Fruit fly (Drosophila melanogaster) whole organism, embryonic: ENCODE data around the gene CG10581.

ENCODE experiments used
- B-H1 ChIP-seq: fragments of 200-800 bp; sonication (Bioruptor generic); IDR thresholded peaks from 3 replicates; pipeline ENCODE4 v1.3.6; 2022; ENCODE audit warnings: missing biosample characterization, missing genetic modification characterization
- CG10147 ChIP-seq: fragments of 200-800 bp; sonication (Bioruptor generic); optimal IDR thresholded peaks from 2 replicates; lab custom pipeline; 2019; ENCODE audit warnings: missing biosample characterization, mild to moderate bottlenecking, missing genetic modification characterization, moderate library complexity
- CG10366 ChIP-seq: fragments of 200-800 bp; sonication (Bioruptor generic); IDR thresholded peaks from 2 replicates; pipeline ENCODE4 v1.3.6; 2022; ENCODE audit warnings: missing biosample characterization, missing genetic modification characterization
- CG10654 ChIP-seq: fragments of 200-800 bp; sonication (Bioruptor generic); optimal IDR thresholded peaks from 2 replicates; lab custom pipeline; 2016; ENCODE audit warnings: missing biosample characterization, missing genetic modification characterization
- CG11560 ChIP-seq: fragments of 200-800 bp; sonication (Bioruptor generic); IDR thresholded peaks from 3 replicates; pipeline ENCODE4 v1.3.6; 2022; ENCODE audit warnings: missing biosample characterization, missing genetic modification characterization
- CG15073 ChIP-seq: fragments of 200-800 bp; sonication (Bioruptor generic); optimal IDR thresholded peaks from 2 replicates; lab custom pipeline; 2016; ENCODE audit warnings: missing biosample characterization, missing genetic modification characterization
- CG15514 ChIP-seq: fragments of 200-800 bp; sonication (Bioruptor generic); optimal IDR thresholded peaks from 3 replicates; lab custom pipeline; 2017; ENCODE audit warnings: missing biosample characterization, missing genetic modification characterization, mild to moderate bottlenecking, moderate library complexity, missing genetic modification reagents
- CG15601 ChIP-seq: fragments of 200-800 bp; sonication (Bioruptor generic); optimal IDR thresholded peaks from 3 replicates; lab custom pipeline; 2019; ENCODE audit warnings: missing biosample characterization, mild to moderate bottlenecking, missing genetic modification characterization, moderate library complexity
- CG1602 ChIP-seq: fragments of 200-800 bp; sonication (Bioruptor generic); optimal IDR thresholded peaks from 3 replicates; lab custom pipeline; 2016; ENCODE audit warnings: missing biosample characterization, missing genetic modification characterization
- CG17359 ChIP-seq: fragments of 200-800 bp; sonication (Bioruptor generic); optimal IDR thresholded peaks from 3 replicates; lab custom pipeline; 2018; ENCODE audit warnings: missing biosample characterization, mild to moderate bottlenecking, missing genetic modification characterization, moderate library complexity
- CG17568 ChIP-seq: fragments of 200-800 bp; sonication (Bioruptor generic); optimal IDR thresholded peaks from 2 replicates; lab custom pipeline; 2018; ENCODE audit warnings: missing biosample characterization, mild to moderate bottlenecking, missing genetic modification characterization, moderate library complexity
- CG18011 ChIP-seq: fragments of 200-800 bp; sonication (Bioruptor generic); optimal IDR thresholded peaks from 2 replicates; lab custom pipeline; 2017; ENCODE audit warnings: missing biosample characterization, missing genetic modification characterization, mild to moderate bottlenecking, moderate library complexity, missing genotype
- CG2129 ChIP-seq: fragments of 200-800 bp; sonication (Bioruptor generic); IDR thresholded peaks from 2 replicates; pipeline ENCODE4 v1.3.6; 2022; ENCODE audit warnings: missing biosample characterization, missing genetic modification characterization; ENCODE audit not compliant: partially characterized antibody
- CG3065 ChIP-seq: fragments of 200-800 bp; sonication (Bioruptor generic); optimal IDR thresholded peaks from 2 replicates; lab custom pipeline; 2016; ENCODE audit warnings: missing biosample characterization, missing genetic modification characterization
- CG3407 ChIP-seq: fragments of 200-800 bp; sonication (Bioruptor generic); optimal IDR thresholded peaks from 2 replicates; lab custom pipeline; 2018; ENCODE audit warnings: missing biosample characterization, mild to moderate bottlenecking, missing genetic modification characterization
- CG3726 ChIP-seq: fragments of 200-800 bp; sonication (Bioruptor generic); IDR thresholded peaks from 3 replicates; pipeline ENCODE4, ENCODE4 v1.3.6; 2022; ENCODE audit warnings: missing biosample characterization, missing genetic modification characterization
- CG3995 ChIP-seq: fragments of 200-800 bp; sonication (Bioruptor generic); optimal IDR thresholded peaks from 3 replicates; lab custom pipeline; 2016; ENCODE audit warnings: missing biosample characterization, missing genetic modification characterization
- CG42726 ChIP-seq: fragments of 200-800 bp; sonication (Bioruptor generic); IDR thresholded peaks from 2 replicates; pipeline ENCODE4 v1.3.6; 2022; ENCODE audit warnings: missing biosample characterization, missing genetic modification characterization; ENCODE audit not compliant: partially characterized antibody
- CG4730 ChIP-seq: fragments of 200-800 bp; sonication (Bioruptor generic); IDR thresholded peaks from 2 replicates; pipeline ENCODE4 v1.3.6; 2022; ENCODE audit warnings: missing biosample characterization, missing genetic modification characterization
- CG7839 ChIP-seq: fragments of 200-800 bp; sonication (Bioruptor generic); optimal IDR thresholded peaks from 3 replicates; lab custom pipeline; 2018; ENCODE audit warnings: missing biosample characterization, mild to moderate bottlenecking, missing genetic modification characterization, moderate library complexity
- CG9932 ChIP-seq: fragments of 200-800 bp; sonication (Bioruptor generic); IDR thresholded peaks from 2 replicates; pipeline ENCODE4 v1.3.6; 2022; ENCODE audit warnings: missing biosample characterization, missing genetic modification characterization
- Dip2 ChIP-seq: fragments of 200-800 bp; sonication (Bioruptor generic); IDR thresholded peaks from 2 replicates; pipeline ENCODE4 v1.3.6; 2022; ENCODE audit warnings: missing biosample characterization, missing genetic modification characterization
- Doc2 ChIP-seq: fragments of 200-800 bp; sonication (Bioruptor generic); IDR thresholded peaks from 2 replicates; pipeline ENCODE4 v1.3.6; 2022; ENCODE audit warnings: missing biosample characterization, missing genetic modification characterization
- ERR ChIP-seq: fragments of 200-800 bp; sonication (Bioruptor generic); optimal IDR thresholded peaks from 2 replicates; lab custom pipeline; 2016; ENCODE audit warnings: missing biosample characterization, missing genetic modification characterization
- H15 ChIP-seq: fragments of 200-800 bp; sonication (Bioruptor generic); IDR thresholded peaks from 3 replicates; pipeline ENCODE4 v1.3.6; 2022; ENCODE audit warnings: missing biosample characterization, missing genetic modification characterization
- HmgD ChIP-seq: fragments of 200-800 bp; sonication (Bioruptor generic); optimal IDR thresholded peaks from 3 replicates; lab custom pipeline; 2016; ENCODE audit warnings: missing biosample characterization, missing genetic modification characterization
- Mes4 ChIP-seq: fragments of 200-800 bp; sonication (Bioruptor generic); optimal IDR thresholded peaks from 2 replicates; lab custom pipeline; 2016; ENCODE audit warnings: missing biosample characterization, missing genetic modification characterization
- Myb ChIP-seq: fragments of 200-800 bp; sonication (Bioruptor generic); optimal IDR thresholded peaks from 2 replicates; lab custom pipeline; 2016; ENCODE audit warnings: missing biosample characterization, missing genetic modification characterization
- Scr ChIP-seq: fragments of 200-800 bp; sonication (Bioruptor generic); IDR thresholded peaks from 2 replicates; pipeline ENCODE4 v1.3.6; 2022; ENCODE audit warnings: missing biosample characterization, missing genetic modification characterization; ENCODE audit not compliant: partially characterized antibody
- Sox100B ChIP-seq: fragments of 200-800 bp; sonication (Bioruptor generic); optimal IDR thresholded peaks from 3 replicates; lab custom pipeline; 2018; ENCODE audit warnings: missing biosample characterization, mild to moderate bottlenecking, missing genetic modification characterization
- ap ChIP-seq: fragments of 200-800 bp; sonication (Bioruptor generic); IDR thresholded peaks from 2 replicates; pipeline ENCODE4 v1.3.6; 2022; ENCODE audit warnings: missing biosample characterization, missing genetic modification characterization
- ase ChIP-seq: fragments of 200-800 bp; sonication (Bioruptor generic); IDR thresholded peaks from 3 replicates; pipeline ENCODE4 v1.3.6; 2022; ENCODE audit warnings: missing biosample characterization, missing genetic modification characterization
- bigmax ChIP-seq: fragments of 200-800 bp; sonication (Bioruptor generic); optimal IDR thresholded peaks from 2 replicates; lab custom pipeline; 2018; ENCODE audit warnings: missing biosample characterization, mild to moderate bottlenecking, missing genetic modification characterization
- cas ChIP-seq: fragments of 200-800 bp; sonication (Bioruptor generic); IDR thresholded peaks from 2 replicates; pipeline ENCODE4 v1.3.6; 2022; ENCODE audit warnings: missing biosample characterization, missing genetic modification characterization
- crp ChIP-seq, 2 experiments: fragments of 200-800 bp; sonication (Bioruptor generic); optimal IDR thresholded peaks; 2 replicates in 1 of 2; 3 replicates in 1 of 2; lab custom pipeline; 2017; ENCODE audit warnings: missing biosample characterization in 2 of 2, missing genetic modification characterization in 2 of 2, mild to moderate bottlenecking in 1 of 2, moderate library complexity in 1 of 2
- dimm ChIP-seq: fragments of 200-800 bp; sonication (Bioruptor generic); IDR thresholded peaks from 2 replicates; pipeline ENCODE4 v1.3.6; 2022; ENCODE audit warnings: missing biosample characterization, missing genetic modification characterization
- dpn ChIP-seq, 2 experiments: fragments of 200-800 bp; sonication (Bioruptor generic); optimal IDR thresholded peaks; 3 replicates each; lab custom pipeline; 2016; ENCODE audit warnings: missing biosample characterization in 2 of 2, missing genetic modification characterization in 2 of 2
- fd102C ChIP-seq: fragments of 200-800 bp; sonication (Bioruptor generic); optimal IDR thresholded peaks from 2 replicates; lab custom pipeline; 2018; ENCODE audit warnings: missing biosample characterization, mild to moderate bottlenecking, missing genetic modification characterization, moderate library complexity
- ftz-f1 ChIP-seq: fragments of 200-800 bp; sonication (Bioruptor generic); optimal IDR thresholded peaks from 2 replicates; lab custom pipeline; 2016; ENCODE audit warnings: missing biosample characterization, missing genetic modification characterization
- hbn ChIP-seq: fragments of 200-800 bp; sonication (Bioruptor generic); IDR thresholded peaks from 2 replicates; pipeline ENCODE4 v1.3.6; 2022; ENCODE audit warnings: missing biosample characterization, missing genetic modification characterization; ENCODE audit not compliant: partially characterized antibody
- lov ChIP-seq, 2 experiments: fragments of 200-800 bp in 1 of 2; fragments of >200 bp in 1 of 2; sonication (Bioruptor generic) in 1 of 2; IDR thresholded peaks in 1 of 2; optimal IDR thresholded peaks in 1 of 2; 2 replicates in 1 of 2; 3 replicates in 1 of 2; pipeline versions ENCODE4 v1.3.6 to Lab custom; 2017 to 2022; ENCODE audit warnings: missing biosample characterization in 1 of 2, missing genetic modification characterization in 1 of 2
- mirr ChIP-seq: fragments of 200-800 bp; sonication (Bioruptor generic); optimal IDR thresholded peaks from 3 replicates; lab custom pipeline; 2018; ENCODE audit warnings: missing biosample characterization, mild to moderate bottlenecking, missing genetic modification characterization
- pb ChIP-seq: fragments of 200-800 bp; sonication (Bioruptor generic); optimal IDR thresholded peaks from 3 replicates; lab custom pipeline; 2016; ENCODE audit warnings: missing biosample characterization, missing genetic modification characterization
- sens-2 ChIP-seq: fragments of 200-800 bp; sonication (Bioruptor generic); IDR thresholded peaks from 2 replicates; pipeline ENCODE4 v1.3.6; 2022; ENCODE audit warnings: missing biosample characterization, missing genetic modification characterization
- seq ChIP-seq: fragments of 200-800 bp; sonication (Bioruptor generic); IDR thresholded peaks from 2 replicates; pipeline ENCODE4 v1.3.6; 2022; ENCODE audit warnings: missing biosample characterization, missing genetic modification characterization
- sisA ChIP-seq: fragments of 200-800 bp; sonication (Bioruptor generic); IDR thresholded peaks from 2 replicates; pipeline ENCODE4 v1.3.6; 2022; ENCODE audit warnings: missing biosample characterization, missing genetic modification characterization
- slbo ChIP-seq: fragments of 200-800 bp; sonication (Bioruptor generic); IDR thresholded peaks from 2 replicates; pipeline ENCODE4 v1.3.6; 2022; ENCODE audit warnings: missing biosample characterization, missing genetic modification characterization
- sqz ChIP-seq: fragments of 200-800 bp; sonication (Bioruptor generic); optimal IDR thresholded peaks from 3 replicates; lab custom pipeline; 2018; ENCODE audit warnings: missing biosample characterization, mild to moderate bottlenecking, missing genetic modification characterization
- stc ChIP-seq: fragments of 200-800 bp; sonication (Bioruptor generic); IDR thresholded peaks from 2 replicates; pipeline ENCODE4 v1.3.6; 2022; ENCODE audit warnings: missing biosample characterization, missing genetic modification characterization
- sug ChIP-seq: fragments of 200-800 bp; optimal IDR thresholded peaks from 2 replicates; lab custom pipeline; 2019; ENCODE audit warnings: missing biosample characterization, mild to moderate bottlenecking, missing genetic modification characterization, moderate library complexity

Gene CG10581

dm6 chr3L:21065212-21065902 lies 31.4 kb upstream of the CG10581 start, which contains the start of gene CG43072 (continued):
- TF ChIP-seq CG15601 (tag; lab: Kevin White, UChicago): peak; percentile 7
- no peak for TF ChIP-seq H15 (GFP tag; lab: Robert Waterston, UW)
- no peak for TF ChIP-seq CG10654
- TF ChIP-seq HmgD (GFP tag; lab: Kevin White, UChicago): no peak
- TF ChIP-seq Mes4: no peak
- no peak for TF ChIP-seq CG4730 (GFP tag; lab: Robert Waterston, UW)
- peak; percentile 3 for TF ChIP-seq CG7839
- no peak for TF ChIP-seq fd102C (GFP tag; lab: Kevin White, UChicago)
- no peak for TF ChIP-seq lov (optimal IDR thresholded peaks at IDR 0.05; lab: Kevin White, UChicago)
- TF ChIP-seq lov (GFP tag; IDR thresholded peaks at IDR 0.05; lab: Robert Waterston, UW): no peak
- no peak for TF ChIP-seq CG10147
- TF ChIP-seq cas (GFP tag; lab: Robert Waterston, UW): no peak
- TF ChIP-seq Myb (GFP tag; lab: Kevin White, UChicago): peak; percentile 53
- TF ChIP-seq hbn (GFP tag; lab: Robert Waterston, UW): no peak
- TF ChIP-seq ap (GFP tag; lab: Robert Waterston, UW): no peak
- no peak for TF ChIP-seq CG10366 (GFP tag; lab: Robert Waterston, UW)
- peak; percentile 80 for TF ChIP-seq CG17568 (GFP tag; lab: Kevin White, UChicago)
- peak; percentile 9 for TF ChIP-seq CG17359 (tag; lab: Kevin White, UChicago)
- no peak for TF ChIP-seq CG11560 (tag; lab: Robert Waterston, UW)
- TF ChIP-seq CG3995 (GFP tag; lab: Kevin White, UChicago): no peak
- no peak for TF ChIP-seq CG3407 (GFP tag; lab: Kevin White, UChicago)
- TF ChIP-seq CG9932 (GFP tag; lab: Robert Waterston, UW): no peak
- no peak for TF ChIP-seq crp (GFP tag; optimal IDR thresholded peaks at IDR 0.05; lab: Kevin White, UChicago)
- TF ChIP-seq ftz-f1 (GFP tag; lab: Kevin White, UChicago): no peak
- TF ChIP-seq bigmax (GFP tag; lab: Kevin White, UChicago): no peak
- no peak for TF ChIP-seq Sox100B
- TF ChIP-seq sens-2 (GFP tag; lab: Robert Waterston, UW): peak; percentile 64; the same call in 1 of the 2 replicates
- peak; percentile 85 for TF ChIP-seq sug (tag; lab: Kevin White, UChicago)
- TF ChIP-seq slbo (GFP tag; lab: Robert Waterston, UW): no peak
- TF ChIP-seq mirr (GFP tag; lab: Kevin White, UChicago): peak; percentile 84
- no peak for TF ChIP-seq seq (GFP tag; lab: Robert Waterston, UW)
- TF ChIP-seq CG1602 (GFP tag; lab: Kevin White, UChicago): no peak
- no peak for TF ChIP-seq B-H1 (GFP tag; lab: Robert Waterston, UW)
- no peak for TF ChIP-seq CG18011
- no peak for TF ChIP-seq Scr
- no peak for TF ChIP-seq pb (GFP tag; lab: Kevin White, UChicago)
- TF ChIP-seq Doc2 (GFP tag; lab: Robert Waterston, UW): no peak
- no peak for TF ChIP-seq dpn (GFP tag; optimal IDR thresholded peaks at IDR 0.05; lab: Kevin White, UChicago)
- TF ChIP-seq CG2129: no peak
- no peak for TF ChIP-seq ERR (GFP tag; lab: Kevin White, UChicago)
- no peak for TF ChIP-seq CG3065 (GFP tag; lab: Kevin White, UChicago)
- TF ChIP-seq sqz: peak; percentile 43
- no peak for TF ChIP-seq ase
- no peak for TF ChIP-seq CG15073 (GFP tag; lab: Kevin White, UChicago)
- no peak for TF ChIP-seq CG15514 (GFP tag; lab: Kevin White, UChicago)
- TF ChIP-seq sisA: no peak
- TF ChIP-seq stc (GFP tag; lab: Robert Waterston, UW): no peak
- no peak for TF ChIP-seq Dip2 (GFP tag; lab: Robert Waterston, UW)
- TF ChIP-seq dimm (GFP tag; lab: Robert Waterston, UW): no peak
- no peak for TF ChIP-seq CG3726 (GFP tag; lab: Robert Waterston, UW)
- TF ChIP-seq CG42726 (GFP tag; lab: Robert Waterston, UW): no peak
